Fruit fly (Drosophila melanogaster): Measurements from ENCODE around the gene Meics.
A peak's percentile ranks its signal among the peaks of the same experiment; 100 is the strongest.

Meics gene

dm6 chr3L:13912777-13913176, 51.7 kb downstream of the Meics start (continued):
- TF ChIP-seq Med (GFP tag) (peak; percentile 66), lab (GFP tag; optimal IDR thresholded peaks at IDR 0.05) (peak; percentile 82), CG16779 (GFP tag; IDR thresholded peaks at IDR 0.05) (no peak), lov (optimal IDR thresholded peaks at IDR 0.05) (no peak), lov (GFP tag; IDR thresholded peaks at IDR 0.05) (no peak), gem (tag; optimal IDR thresholded peaks at IDR 0.05) (peak; percentile 25), CG10543 (GFP tag; optimal IDR thresholded peaks at IDR 0.05) (peak; percentile 58), tll (GFP tag; optimal IDR thresholded peaks at IDR 0.05) (no peak), CG10431 (GFP tag; optimal IDR thresholded peaks at IDR 0.05) (no peak), CG13296 (GFP tag; optimal IDR thresholded peaks at IDR 0.05) (peak; percentile 54), HLH54F (GFP tag; optimal IDR thresholded peaks at IDR 0.05) (no peak), CG8765 (GFP tag; IDR thresholded peaks at IDR 0.05) (no peak), rib (GFP tag; IDR thresholded peaks at IDR 0.05) (peak; percentile 84), CG6765 (GFP tag; optimal IDR thresholded peaks at IDR 0.05) (peak; percentile 32), CG7271 (tag; optimal IDR thresholded peaks at IDR 0.05) (no peak), CG17912 (GFP tag; optimal IDR thresholded peaks at IDR 0.05) (no peak), CG2129 (GFP tag; IDR thresholded peaks at IDR 0.05; ENCODE audit: partially characterized antibody) (no peak), Rfx (GFP tag; IDR thresholded peaks at IDR 0.05) (peak; percentile 67; the same call in 1 of the 2 replicates), az2 (GFP tag; optimal IDR thresholded peaks at IDR 0.05) (no peak), BtbVII (GFP tag; optimal IDR thresholded peaks at IDR 0.05) (peak; percentile 57), CG1603 (tag; optimal IDR thresholded peaks at IDR 0.05) (no peak), CG4730 (GFP tag; IDR thresholded peaks at IDR 0.05) (no peak), CTCF (GFP tag; optimal IDR thresholded peaks at IDR 0.05) (no peak), caup (GFP tag; optimal IDR thresholded peaks at IDR 0.05; ENCODE audit: severe bottlenecking) (peak; percentile 65), YL-1 (GFP tag; optimal IDR thresholded peaks at IDR 0.05) (no peak), CG18262 (tag; optimal IDR thresholded peaks at IDR 0.05) (no peak), Hand (GFP tag; optimal IDR thresholded peaks at IDR 0.05) (no peak), Nf-YA (GFP tag; IDR thresholded peaks at IDR 0.05) (no peak), CG10209 (GFP tag; optimal IDR thresholded peaks at IDR 0.05) (peak; percentile 25), CG12659 (GFP tag; optimal IDR thresholded peaks at IDR 0.05) (peak; percentile 33), CG7745 (tag; optimal IDR thresholded peaks at IDR 0.05) (no peak), gro (GFP tag; optimal IDR thresholded peaks at IDR 0.05) (peak; percentile 11), klu (GFP tag; IDR thresholded peaks at IDR 0.05) (no peak), CG16815 (GFP tag; optimal IDR thresholded peaks at IDR 0.05) (no peak), Ets65A (GFP tag) (peak; percentile 72), sug (tag; optimal IDR thresholded peaks at IDR 0.05) (peak; percentile 22), CG3281 (GFP tag; optimal IDR thresholded peaks at IDR 0.05) (peak; percentile 64), CG4820 (GFP tag; optimal IDR thresholded peaks at IDR 0.05) (no peak), CG6854 (GFP tag; optimal IDR thresholded peaks at IDR 0.05) (peak; percentile 30), lbe (GFP tag; optimal IDR thresholded peaks at IDR 0.05) (no peak), pho (GFP tag; optimal IDR thresholded peaks at IDR 0.05) (no peak), CG15073 (GFP tag; optimal IDR thresholded peaks at IDR 0.05) (no peak), schlank (tag; optimal IDR thresholded peaks at IDR 0.05) (peak; percentile 34), CG2120 (GFP tag; optimal IDR thresholded peaks at IDR 0.05) (peak; percentile 36), Dbx (GFP tag; IDR thresholded peaks at IDR 0.05) (peak; percentile 19; the same call in 1 of the 3 replicates), pzg (GFP tag; optimal IDR thresholded peaks at IDR 0.05) (no peak), gsb (GFP tag; IDR thresholded peaks at IDR 0.05) (0 out of 2 replicates have a peak, but pooled peaks have one; percentile 29)

Measured in whole organism, embryonic.